Worm (Caenorhabditis elegans) whole organism, late embryonic: ENCODE measurements around the gene flad-1.

Source experiments
- C38D4.7 ChIP-seq: fragments of 200-800 bp; sonication (Bioruptor generic); optimal IDR thresholded peaks from 2 replicates; lab custom pipeline; 2018; ENCODE audit warnings: mild to moderate bottlenecking, missing genetic modification characterization, moderate library complexity, missing compliant biosample characterization
- F13H6.1 ChIP-seq: sonication (generic microtip); optimal IDR thresholded peaks from 2 replicates; lab custom pipeline; 2016; ENCODE audit warnings: missing genetic modification characterization, missing compliant biosample characterization
- K02D7.2 ChIP-seq: sonication (generic microtip); optimal IDR thresholded peaks from 2 replicates; lab custom pipeline; 2017; ENCODE audit warnings: mild to moderate bottlenecking, missing genetic modification characterization, missing compliant biosample characterization
- ama-1 ChIP-seq: fragments of 150-350 bp; optimal IDR thresholded peaks from 2 replicates; lab custom pipeline; 2014
- ceh-18 ChIP-seq: sonication (generic microtip); optimal IDR thresholded peaks from 2 replicates; lab custom pipeline; 2016; ENCODE audit warnings: missing genetic modification characterization, missing compliant biosample characterization
- ceh-19 ChIP-seq: fragments of 200-800 bp; sonication (Bioruptor generic); optimal IDR thresholded peaks from 2 replicates; lab custom pipeline; 2018; ENCODE audit warnings: mild to moderate bottlenecking, missing genetic modification characterization, missing compliant biosample characterization
- ceh-24 ChIP-seq: sonication (generic microtip); optimal IDR thresholded peaks from 2 replicates; lab custom pipeline; 2016; ENCODE audit warnings: mild to moderate bottlenecking, missing genetic modification characterization, missing compliant biosample characterization
- ceh-31 ChIP-seq: sonication (generic microtip); optimal IDR thresholded peaks from 2 replicates; lab custom pipeline; 2016; ENCODE audit warnings: missing genetic modification characterization, missing compliant biosample characterization
- ceh-34 ChIP-seq: sonication (generic microtip); optimal IDR thresholded peaks from 2 replicates; lab custom pipeline; 2016; ENCODE audit warnings: mild to moderate bottlenecking, missing genetic modification characterization, missing compliant biosample characterization
- ceh-45 ChIP-seq: fragments of 200-800 bp; sonication (Bioruptor generic); IDR thresholded peaks from 2 replicates; pipeline ENCODE4 v1.3.6; 2022; ENCODE audit warnings: missing genetic modification reagents, missing genetic modification characterization, missing compliant biosample characterization
- ceh-48 ChIP-seq: sonication (generic microtip); optimal IDR thresholded peaks from 2 replicates; lab custom pipeline; 2016; ENCODE audit warnings: missing genetic modification characterization, inconsistent platforms, missing compliant biosample characterization
- ceh-6 ChIP-seq: fragments of 200-800 bp; sonication (Bioruptor generic); optimal IDR thresholded peaks from 2 replicates; lab custom pipeline; 2018; ENCODE audit warnings: mild to moderate bottlenecking, missing genetic modification characterization, missing compliant biosample characterization
- dve-1 ChIP-seq: sonication (generic microtip); optimal IDR thresholded peaks from 2 replicates; lab custom pipeline; 2017; ENCODE audit warnings: antibody characterized with exemption, mild to moderate bottlenecking, missing genetic modification characterization, missing compliant biosample characterization
- elt-2 ChIP-seq: sonication (generic microtip); optimal IDR thresholded peaks from 2 replicates; lab custom pipeline; 2016; ENCODE audit warnings: missing genetic modification reagents, missing genetic modification characterization, missing compliant biosample characterization
- elt-4 ChIP-seq: sonication (generic microtip); optimal IDR thresholded peaks from 2 replicates; lab custom pipeline; 2016; ENCODE audit warnings: missing genetic modification characterization, missing compliant biosample characterization
- hlh-13 ChIP-seq: fragments of 200-800 bp; sonication (Bioruptor generic); optimal IDR thresholded peaks from 2 replicates; lab custom pipeline; 2018; ENCODE audit warnings: mild to moderate bottlenecking, missing genetic modification characterization, missing compliant biosample characterization
- hlh-8 ChIP-seq: sonication (generic microtip); optimal IDR thresholded peaks from 2 replicates; lab custom pipeline; 2016; ENCODE audit warnings: missing genotype, missing genetic modification characterization, missing compliant biosample characterization
- lim-6 ChIP-seq: sonication (generic microtip); optimal IDR thresholded peaks from 2 replicates; lab custom pipeline; 2016; ENCODE audit warnings: missing genetic modification characterization, missing compliant biosample characterization
- lin-11 ChIP-seq: fragments of 200-800 bp; sonication (Bioruptor generic); optimal IDR thresholded peaks from 2 replicates; lab custom pipeline; 2018; ENCODE audit warnings: mild to moderate bottlenecking, missing genetic modification characterization, missing compliant biosample characterization
- madf-2 ChIP-seq: sonication (generic microtip); optimal IDR thresholded peaks from 2 replicates; lab custom pipeline; 2017; ENCODE audit warnings: missing genetic modification characterization, missing compliant biosample characterization
- mec-3 ChIP-seq: sonication (generic microtip); optimal IDR thresholded peaks from 2 replicates; lab custom pipeline; 2016; ENCODE audit warnings: borderline replicate concordance, missing genetic modification characterization, missing compliant biosample characterization
- nhr-11 ChIP-seq: fragments of 150-350 bp; optimal IDR thresholded peaks from 2 replicates; lab custom pipeline; 2014; ENCODE audit warnings: missing biosample characterization, missing genetic modification characterization
- pat-9 ChIP-seq: fragments of 200-800 bp; sonication (Bioruptor generic); optimal IDR thresholded peaks from 2 replicates; lab custom pipeline; 2018; ENCODE audit warnings: mild to moderate bottlenecking, missing genetic modification characterization, moderate library complexity, missing compliant biosample characterization
- pha-4 ChIP-seq: fragments of 150-350 bp; optimal IDR thresholded peaks from 2 replicates; lab custom pipeline; 2018; ENCODE audit warnings: missing biosample characterization, missing genetic modification reagents, missing genetic modification characterization
- ref-2 ChIP-seq: sonication (generic microtip); optimal IDR thresholded peaks from 2 replicates; lab custom pipeline; 2016; ENCODE audit warnings: missing genetic modification characterization, missing compliant biosample characterization
- rnt-1 ChIP-seq: sonication (generic microtip); optimal IDR thresholded peaks from 2 replicates; lab custom pipeline; 2016; ENCODE audit warnings: missing genetic modification characterization, missing compliant biosample characterization
- sdc-2 ChIP-seq: sonication (generic microtip); optimal IDR thresholded peaks from 2 replicates; lab custom pipeline; 2016; ENCODE audit warnings: missing genotype, missing genetic modification characterization, missing compliant biosample characterization
- sox-4 ChIP-seq: sonication (generic microtip); optimal IDR thresholded peaks from 2 replicates; lab custom pipeline; 2017; ENCODE audit warnings: mild to moderate bottlenecking, missing genetic modification characterization, inconsistent platforms, missing compliant biosample characterization
- syd-9 ChIP-seq: sonication (generic microtip); optimal IDR thresholded peaks from 2 replicates; lab custom pipeline; 2016; ENCODE audit warnings: mild to moderate bottlenecking, missing genetic modification characterization, moderate library complexity, missing compliant biosample characterization
- tbx-7 ChIP-seq: sonication (generic microtip); optimal IDR thresholded peaks from 2 replicates; lab custom pipeline; 2016; ENCODE audit warnings: missing genotype, missing genetic modification characterization, missing compliant biosample characterization
- ttx-3 ChIP-seq: sonication (generic microtip); optimal IDR thresholded peaks from 2 replicates; lab custom pipeline; 2016; ENCODE audit warnings: missing genetic modification reagents, missing genetic modification characterization, missing compliant biosample characterization
- unc-55 ChIP-seq: sonication (generic microtip); optimal IDR thresholded peaks from 2 replicates; lab custom pipeline; 2017; ENCODE audit warnings: missing biosample characterization, missing genetic modification reagents, missing genetic modification characterization
- ztf-16 ChIP-seq: sonication (generic microtip); optimal IDR thresholded peaks from 2 replicates; lab custom pipeline; 2017; ENCODE audit warnings: missing genetic modification characterization, missing compliant biosample characterization

The flad-1 gene

ce11 chrII:9984866-9985336, 41.0 kb downstream of the flad-1 start (continued):
- TF ChIP-seq ref-2 (tag; lab: Kevin White, UChicago) (peak; percentile 32), pat-9 (tag; lab: Kevin White, UChicago) (no peak), F13H6.1 (peak; percentile 20), ttx-3 (no peak), unc-55 (GFP tag; lab: Kevin White, UChicago) (peak; percentile 84), ceh-31 (peak; percentile 86), dve-1 (tag; lab: Kevin White, UChicago) (no peak), rnt-1 (tag; lab: Kevin White, UChicago) (no peak), ceh-24 (no peak), C38D4.7 (GFP tag; lab: Kevin White, UChicago) (no peak), lin-11 (tag; lab: Kevin White, UChicago) (no peak), elt-4 (tag; lab: Kevin White, UChicago) (no peak), ama-1 (lab: Kevin White, UChicago) (no peak), lim-6 (tag; lab: Kevin White, UChicago) (no peak), tbx-7 (tag; lab: Kevin White, UChicago) (no peak), sox-4 (tag; lab: Kevin White, UChicago) (no peak), hlh-13 (GFP tag; lab: Kevin White, UChicago) (no peak), elt-2 (tag; lab: Kevin White, UChicago) (no peak), pha-4 (tag; lab: Kevin White, UChicago) (no peak), ceh-45 (GFP tag; lab: Robert Waterston, UW) (no peak)

- TF ChIP-seq ceh-48 (tag; lab: Kevin White, UChicago) (no peak), K02D7.2 (no peak), hlh-8 (tag; lab: Kevin White, UChicago) (peak; percentile 27), ceh-18 (tag; lab: Kevin White, UChicago) (peak; percentile 16)
Observed at ce11 chrII:9986635-9987575, 43.0 kb downstream of the flad-1 start.

- no peak for TF ChIP-seq elt-2 (tag; lab: Kevin White, UChicago)
- no peak for TF ChIP-seq unc-55 (GFP tag; lab: Kevin White, UChicago)
- no peak for TF ChIP-seq madf-2
- no peak for TF ChIP-seq lim-6 (tag; lab: Kevin White, UChicago)
- no peak for TF ChIP-seq F13H6.1
- no peak for TF ChIP-seq ceh-34 (tag; lab: Kevin White, UChicago)
- no peak for TF ChIP-seq tbx-7 (tag; lab: Kevin White, UChicago)
- no peak for TF ChIP-seq ceh-24
Observed at ce11 chrII:9988620-9989019, 44.7 kb downstream of the flad-1 start.

ce11 chrII:9989533-9989932, 45.6 kb downstream of the flad-1 start:
- TF ChIP-seq ceh-18 (tag; lab: Kevin White, UChicago): peak; percentile 11
- TF ChIP-seq ztf-16 (tag; lab: Kevin White, UChicago): no peak

ce11 chrII:9990812-9991211, 46.9 kb downstream of the flad-1 start, which contains the start of gene lec-3:
lec-3 (plus strand) TSS chrII:9991112.
- TF ChIP-seq ceh-48 (tag; lab: Kevin White, UChicago) (no peak), nhr-11 (tag; lab: Kevin White, UChicago) (no peak), mec-3 (tag; lab: Kevin White, UChicago) (no peak), K02D7.2 (no peak), ceh-31 (no peak), elt-4 (tag; lab: Kevin White, UChicago) (no peak), syd-9 (tag; lab: Kevin White, UChicago) (no peak), ceh-6 (GFP tag; lab: Kevin White, UChicago) (no peak), sdc-2 (no peak), ceh-19 (GFP tag; lab: Kevin White, UChicago) (no peak)
